Fruit fly (Drosophila melanogaster) whole organism, embryonic: ENCODE measurements around the gene CG8191.

Experiments
- ATbp ChIP-seq: fragments of 200-800 bp; sonication (Bioruptor generic); optimal IDR thresholded peaks from 2 replicates; lab custom pipeline; 2017; ENCODE audit warnings: missing biosample characterization, mild to moderate bottlenecking, missing genetic modification characterization, missing genetic modification reagents
- CG15011 ChIP-seq: fragments of 200-800 bp; sonication (Bioruptor generic); optimal IDR thresholded peaks from 3 replicates; lab custom pipeline; 2018; ENCODE audit warnings: missing biosample characterization, mild to moderate bottlenecking, missing genetic modification characterization
- CG32767 ChIP-seq: fragments of 200-800 bp; sonication (Bioruptor generic); IDR thresholded peaks from 2 replicates; pipeline ENCODE4 v1.3.6; 2022; ENCODE audit warnings: missing biosample characterization, missing genetic modification characterization
- ems ChIP-seq: fragments of 200-800 bp; sonication (Bioruptor generic); optimal IDR thresholded peaks from 3 replicates; lab custom pipeline; 2016; ENCODE audit warnings: missing biosample characterization, missing genetic modification characterization

- TF ChIP-seq ems (no peak), CG15011 (GFP tag; lab: Kevin White, UChicago) (no peak), CG32767 (GFP tag; lab: Robert Waterston, UW) (no peak), ATbp (GFP tag; lab: Kevin White, UChicago) (no peak)
Measured at dm6 chrX:15696854-15697540, 35.0 kb upstream of the CG8191 start, which contains the start of gene CG8128.
